Worm (Caenorhabditis elegans) whole organism, L4 larva: ENCODE data around the gene srv-31.

Experiments used
- ceh-20 ChIP-seq: fragments of 200-800 bp; sonication (Bioruptor generic); IDR thresholded peaks from 2 replicates; pipeline ENCODE4 v1.3.6; 2022; ENCODE audit warnings: missing genetic modification reagents, missing genetic modification characterization, missing compliant biosample characterization
- dmd-8 ChIP-seq: fragments of 200-800 bp; sonication (Bioruptor generic); IDR thresholded peaks from 2 replicates; pipeline ENCODE4 v1.3.6; 2022; ENCODE audit warnings: missing genetic modification characterization, missing compliant biosample characterization
- lir-3 ChIP-seq: sonication (generic microtip); optimal IDR thresholded peaks from 2 replicates; lab custom pipeline; 2016; ENCODE audit warnings: mild to moderate bottlenecking, missing genetic modification characterization, missing compliant biosample characterization
- mdt-29 ChIP-seq: fragments of 200-800 bp; sonication (Bioruptor generic); IDR thresholded peaks from 2 replicates; pipeline ENCODE4 v1.3.6; 2022; ENCODE audit warnings: missing genetic modification reagents, missing genetic modification characterization, missing compliant biosample characterization
- nhr-77 ChIP-seq: fragments of 150-350 bp; optimal IDR thresholded peaks from 2 replicates; lab custom pipeline; 2014; ENCODE audit warnings: missing biosample characterization, missing genetic modification characterization
- pqm-1 ChIP-seq: sonication (generic microtip); optimal IDR thresholded peaks from 2 replicates; lab custom pipeline; 2017; ENCODE audit warnings: missing biosample characterization, missing genetic modification characterization
- spr-3 ChIP-seq: fragments of 200-800 bp; sonication (Bioruptor generic); optimal IDR thresholded peaks from 2 replicates; lab custom pipeline; 2018; ENCODE audit warnings: mild to moderate bottlenecking, missing genetic modification characterization, missing compliant biosample characterization
- zag-1 ChIP-seq: fragments of 150-350 bp; optimal IDR thresholded peaks from 2 replicates; lab custom pipeline; 2014; ENCODE audit warnings: missing biosample characterization, missing genetic modification characterization

DNA sequence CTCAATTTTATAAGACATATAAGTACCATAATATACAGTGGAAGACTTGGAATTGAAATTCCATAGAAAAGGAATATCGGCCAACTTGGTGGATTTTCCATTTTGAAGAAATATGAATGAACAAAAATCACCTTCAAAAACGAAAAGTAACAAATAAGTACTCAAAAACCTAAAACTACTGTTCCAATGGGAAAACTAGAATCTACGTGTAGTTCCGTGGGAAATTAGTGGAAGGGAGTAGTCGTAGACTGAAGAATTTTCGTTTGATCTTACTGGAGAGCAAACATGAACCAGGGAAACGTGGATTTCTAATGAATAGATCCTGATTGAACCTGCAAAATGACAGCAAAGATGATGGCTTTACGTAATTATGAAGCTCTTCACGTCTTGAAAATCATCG lies at the start of gene srv-31:
- TF ChIP-seq nhr-77 (no peak), spr-3 (GFP tag; lab: Kevin White, UChicago) (no peak), ceh-20 (GFP tag; lab: Robert Waterston, UW) (no peak), lir-3 (no peak), mdt-29 (GFP tag; lab: Robert Waterston, UW) (no peak), zag-1 (no peak), dmd-8 (no peak), pqm-1 (tag; lab: Kevin White, UChicago) (no peak)
